Worm (Caenorhabditis elegans): ENCODE measurements around the gene aly-1.

Gene aly-1

DNA sequence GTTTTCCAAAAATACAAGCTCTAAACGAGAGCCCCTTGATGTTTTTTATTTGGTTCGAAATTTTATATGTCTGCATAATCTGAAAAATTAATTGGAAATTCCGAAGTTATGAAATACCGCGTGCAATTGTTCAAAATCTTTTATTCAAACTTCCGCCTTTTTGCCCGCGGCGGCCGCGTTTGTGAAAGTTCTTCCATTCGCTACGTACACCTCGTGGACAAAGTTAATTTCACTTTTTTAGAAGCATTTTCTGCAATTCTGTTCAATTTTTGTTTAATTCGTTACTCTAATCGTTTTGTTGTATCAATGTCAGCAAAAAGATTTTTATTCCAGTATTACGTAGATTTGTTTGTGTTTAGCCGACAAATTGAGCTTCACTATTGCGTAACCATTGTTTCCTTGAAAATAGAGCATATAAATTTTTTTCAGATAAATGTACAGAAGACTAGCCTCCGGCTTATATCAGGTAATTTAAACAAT is 34.4 kb upstream of the aly-1 start, which contains the start of gene mppb-1 (continued):
- no peak for TF ChIP-seq aly-2 (tag; optimal IDR thresholded peaks at IDR 0.05)
- no peak for TF ChIP-seq ama-1 (optimal IDR thresholded peaks at IDR 0.05)
- TF ChIP-seq unc-62 (GFP tag; optimal IDR thresholded peaks at IDR 0.05 in 1 of 2): no peak
- no peak for TF ChIP-seq unc-62 (tag; optimal IDR thresholded peaks at IDR 0.05)
- TF ChIP-seq dve-1 (tag; optimal IDR thresholded peaks at IDR 0.05; ENCODE audit: insufficient read depth): no peak
- peak; percentile 30 for TF ChIP-seq nhr-102 (tag; optimal IDR thresholded peaks at IDR 0.05)
- no peak for TF ChIP-seq snpc-4 (tag; optimal IDR thresholded peaks at IDR 0.05)
- TF ChIP-seq dmd-6 (GFP tag; IDR thresholded peaks at IDR 0.05): peak; percentile 79
- no peak for TF ChIP-seq nhr-25 (tag; optimal IDR thresholded peaks at IDR 0.05; ENCODE audit: borderline replicate concordance, insufficient read depth)
- TF ChIP-seq spr-1 (tag; optimal IDR thresholded peaks at IDR 0.05): no peak
- peak in 1 of 2 experiments; percentile 61 for TF ChIP-seq mdl-1 (tag; optimal IDR thresholded peaks at IDR 0.05)
- no peak for TF ChIP-seq ztf-11 (tag; optimal IDR thresholded peaks at IDR 0.05)
- TF ChIP-seq jun-1 (tag; optimal IDR thresholded peaks at IDR 0.05): no peak
- 0 out of 2 replicates have a peak, but pooled peaks have one; percentile 16 for TF ChIP-seq Y75B8A.6 (GFP tag; IDR thresholded peaks at IDR 0.05)
- peak; percentile 94 for TF ChIP-seq unc-130 (GFP tag; optimal IDR thresholded peaks at IDR 0.05)
- no peak for TF ChIP-seq vab-7 (GFP tag; IDR thresholded peaks at IDR 0.05)
- TF ChIP-seq hif-1 (tag; optimal IDR thresholded peaks at IDR 0.05): peak in 1 of 2 experiments; percentile 95
- TF ChIP-seq dmd-8 (GFP tag; IDR thresholded peaks at IDR 0.05): no peak
- TF ChIP-seq hmg-1.1 (GFP tag; IDR thresholded peaks at IDR 0.05): peak; percentile 72
- TF ChIP-seq Y48G9A.11 (GFP tag; IDR thresholded peaks at IDR 0.05): no peak
- no peak for TF ChIP-seq lin-29 (GFP tag; IDR thresholded peaks at IDR 0.05)
- TF ChIP-seq zip-11 (GFP tag; IDR thresholded peaks at IDR 0.05): no peak
- 0 out of 2 replicates have a peak, but pooled peaks have one; percentile 34 for TF ChIP-seq ctbp-1 (GFP tag; IDR thresholded peaks at IDR 0.05)
- TF ChIP-seq mxl-3 (GFP tag; optimal IDR thresholded peaks at IDR 0.05): peak; percentile 51
- peak; percentile 53 for TF ChIP-seq rbr-2 (tag; optimal IDR thresholded peaks at IDR 0.05)
- 0 out of 2 replicates have a peak, but pooled peaks have one; percentile 34 for TF ChIP-seq nhr-42 (GFP tag; IDR thresholded peaks at IDR 0.05)
- TF ChIP-seq pha-4 (GFP tag; IDR thresholded peaks at IDR 0.05): peak; percentile 62; the same call in 1 of the 2 replicates
- TF ChIP-seq pha-4 (tag; optimal IDR thresholded peaks at IDR 0.05): peak; percentile 15
- TF ChIP-seq spr-3 (GFP tag; optimal IDR thresholded peaks at IDR 0.05): no peak
- TF ChIP-seq daf-16 (GFP tag; optimal IDR thresholded peaks at IDR 0.05): no peak
- no peak for TF ChIP-seq daf-16 (tag; optimal IDR thresholded peaks at IDR 0.05)
- peak; percentile 48 for TF ChIP-seq aha-1 (tag)
- TF ChIP-seq R02D3.7 (tag; optimal IDR thresholded peaks at IDR 0.05): no peak
- TF ChIP-seq madf-9 (GFP tag; conservative IDR thresholded peaks at IDR 0.05): peak; percentile 84
- no peak for TF ChIP-seq F49E8.2 (tag; optimal IDR thresholded peaks at IDR 0.05; ENCODE audit: borderline replicate concordance)
- no peak for TF ChIP-seq lim-7 (GFP tag; IDR thresholded peaks at IDR 0.05)
- no peak for TF ChIP-seq zip-2 (tag; optimal IDR thresholded peaks at IDR 0.05)
- peak; percentile 67; the same call in 1 of the 2 replicates for TF ChIP-seq D1046.2 (GFP tag; IDR thresholded peaks at IDR 0.05)
- TF ChIP-seq attf-4 (tag; optimal IDR thresholded peaks at IDR 0.05): no peak
- peak; percentile 63 for TF ChIP-seq hlh-30 (tag; optimal IDR thresholded peaks at IDR 0.05; ENCODE audit: insufficient read depth)
- TF ChIP-seq F26F4.8 (GFP tag; conservative IDR thresholded peaks at IDR 0.05): no peak
- TF ChIP-seq ceh-82 (tag; optimal IDR thresholded peaks at IDR 0.05): no peak
- TF ChIP-seq F10B5.3 (tag; optimal IDR thresholded peaks at IDR 0.05): no peak
- TF ChIP-seq cey-2 (tag; optimal IDR thresholded peaks at IDR 0.05; ENCODE audit: borderline replicate concordance, insufficient read depth): no peak
- no peak for TF ChIP-seq Y5F2A.4 (GFP tag; optimal IDR thresholded peaks at IDR 0.05)
- no peak for TF ChIP-seq ceh-62 (tag; optimal IDR thresholded peaks at IDR 0.05)
- no peak for TF ChIP-seq zfp-2 (tag; optimal IDR thresholded peaks at IDR 0.05)
- TF ChIP-seq tag-97 (GFP tag; IDR thresholded peaks at IDR 0.05): no peak
- no peak for TF ChIP-seq ZK546.5 (tag; optimal IDR thresholded peaks at IDR 0.05)
- TF ChIP-seq fkh-10 (GFP tag; optimal IDR thresholded peaks at IDR 0.05): peak; percentile 76
- TF ChIP-seq daf-12 (tag; optimal IDR thresholded peaks at IDR 0.05): no peak
- no peak for TF ChIP-seq nhr-237 (tag; optimal IDR thresholded peaks at IDR 0.05)

All from whole organism, L4 larva.